Worm (Caenorhabditis elegans): Measurements from ENCODE around the gene iffb-1.

iffb-1 gene

ce11 chrIII:2313985-2314494 is at the start of gene iffb-1, which contains the start of gene fbxa-66:
Gene iffb-1, plus strand, starts transcription at chrIII:2314436.
Gene fbxa-66, minus strand, starts transcription at chrIII:2314035.
- TF ChIP-seq F13C5.2 (tag; optimal IDR thresholded peaks at IDR 0.05), result no peak
- TF ChIP-seq ets-7 (tag; optimal IDR thresholded peaks at IDR 0.05), result no peak
- no peak for TF ChIP-seq aly-1 (tag; optimal IDR thresholded peaks at IDR 0.05)

- no peak for TF ChIP-seq tbx-11 (GFP tag; IDR thresholded peaks at IDR 0.05)
- no peak for TF ChIP-seq hnd-1 (tag; optimal IDR thresholded peaks at IDR 0.05)
- TF ChIP-seq pes-1 (GFP tag; IDR thresholded peaks at IDR 0.05), result no peak
- no peak for TF ChIP-seq ama-1 (optimal IDR thresholded peaks at IDR 0.05)
- TF ChIP-seq ceh-13 (GFP tag; optimal IDR thresholded peaks at IDR 0.05), result no peak
- TF ChIP-seq F13C5.2 (tag; optimal IDR thresholded peaks at IDR 0.05), result no peak
- no peak for TF ChIP-seq hmg-4 (GFP tag; optimal IDR thresholded peaks at IDR 0.05)
- TF ChIP-seq ceh-36 (tag; optimal IDR thresholded peaks at IDR 0.05), result no peak
- no peak for TF ChIP-seq scrt-1 (GFP tag; IDR thresholded peaks at IDR 0.05)
- no peak for TF ChIP-seq tbx-37 (GFP tag; conservative IDR thresholded peaks at IDR 0.05)
- TF ChIP-seq B0310.2 (tag; optimal IDR thresholded peaks at IDR 0.05), result no peak
- no peak for TF ChIP-seq ets-7 (tag; optimal IDR thresholded peaks at IDR 0.05)
- TF ChIP-seq sea-1 (GFP tag; conservative IDR thresholded peaks at IDR 0.05), result no peak
- no peak for TF ChIP-seq aly-1 (tag; optimal IDR thresholded peaks at IDR 0.05)
- no peak for TF ChIP-seq tra-4 (tag; optimal IDR thresholded peaks at IDR 0.05)
- no peak for TF ChIP-seq hmbx-1 (tag; optimal IDR thresholded peaks at IDR 0.05)
Observed at ce11 chrIII:2265986-2266701, 48.1 kb upstream of the iffb-1 start, which contains the start of gene fbxa-9. Gene fbxa-9, plus strand, starts transcription at chrIII:2266651.

ce11 chrIII:2272075-2272474 is 42.2 kb upstream of the iffb-1 start, which contains the start of gene fbxa-48:
Gene fbxa-48, minus strand, starts transcription at chrIII:2272175.
- TF ChIP-seq tbx-11 (GFP tag; IDR thresholded peaks at IDR 0.05) (no peak), B0310.2 (tag; optimal IDR thresholded peaks at IDR 0.05) (no peak), hnd-1 (tag; optimal IDR thresholded peaks at IDR 0.05) (no peak), scrt-1 (GFP tag; IDR thresholded peaks at IDR 0.05) (no peak), sea-1 (GFP tag; conservative IDR thresholded peaks at IDR 0.05) (no peak)

ce11 chrIII:2272732-2273131 is 41.5 kb upstream of the iffb-1 start, which contains the start of gene fbxa-39:
Gene fbxa-39, plus strand, starts transcription at chrIII:2273032.
- no peak for TF ChIP-seq hmbx-1 (tag; optimal IDR thresholded peaks at IDR 0.05)
- no peak for TF ChIP-seq pes-1 (GFP tag; IDR thresholded peaks at IDR 0.05)
- TF ChIP-seq hmg-4 (GFP tag; optimal IDR thresholded peaks at IDR 0.05), result no peak
- no peak for TF ChIP-seq hnd-1 (tag; optimal IDR thresholded peaks at IDR 0.05)
- TF ChIP-seq F13C5.2 (tag; optimal IDR thresholded peaks at IDR 0.05), result no peak
- no peak for TF ChIP-seq ceh-36 (tag; optimal IDR thresholded peaks at IDR 0.05)
- no peak for TF ChIP-seq tbx-11 (GFP tag; IDR thresholded peaks at IDR 0.05)
- TF ChIP-seq ets-7 (tag; optimal IDR thresholded peaks at IDR 0.05), result no peak
- TF ChIP-seq ceh-13 (GFP tag; optimal IDR thresholded peaks at IDR 0.05), result no peak
- no peak for TF ChIP-seq tra-4 (tag; optimal IDR thresholded peaks at IDR 0.05)
- TF ChIP-seq B0310.2 (tag; optimal IDR thresholded peaks at IDR 0.05), result no peak
- no peak for TF ChIP-seq sea-1 (GFP tag; conservative IDR thresholded peaks at IDR 0.05)
- TF ChIP-seq tbx-37 (GFP tag; conservative IDR thresholded peaks at IDR 0.05), result no peak
- TF ChIP-seq flt-1 (GFP tag; IDR thresholded peaks at IDR 0.05), result no peak
- TF ChIP-seq aly-1 (tag; optimal IDR thresholded peaks at IDR 0.05), result no peak

ce11 chrIII:2276842-2277241 is 37.4 kb upstream of the iffb-1 start, which contains the start of gene Y54F10BM.21:
Gene Y54F10BM.21, plus strand, starts transcription at chrIII:2277142.
- TF ChIP-seq tbx-11 (GFP tag; IDR thresholded peaks at IDR 0.05) (no peak), B0310.2 (tag; optimal IDR thresholded peaks at IDR 0.05) (no peak), tra-4 (tag; optimal IDR thresholded peaks at IDR 0.05) (no peak), ceh-13 (GFP tag; optimal IDR thresholded peaks at IDR 0.05) (no peak), sea-1 (GFP tag; conservative IDR thresholded peaks at IDR 0.05) (no peak), F13C5.2 (tag; optimal IDR thresholded peaks at IDR 0.05) (no peak), ama-1 (optimal IDR thresholded peaks at IDR 0.05) (no peak), hmbx-1 (tag; optimal IDR thresholded peaks at IDR 0.05) (no peak), ets-7 (tag; optimal IDR thresholded peaks at IDR 0.05) (no peak), ceh-36 (tag; optimal IDR thresholded peaks at IDR 0.05) (no peak), scrt-1 (GFP tag; IDR thresholded peaks at IDR 0.05) (no peak)

ce11 chrIII:2279457-2279856 is 34.8 kb upstream of the iffb-1 start, which contains the start of gene Y54F10BM.23:
Gene Y54F10BM.23, minus strand, starts transcription at chrIII:2279557.
- TF ChIP-seq tbx-11 (GFP tag; IDR thresholded peaks at IDR 0.05), result no peak
- no peak for TF ChIP-seq sea-1 (GFP tag; conservative IDR thresholded peaks at IDR 0.05)
- TF ChIP-seq hmg-4 (GFP tag; optimal IDR thresholded peaks at IDR 0.05), result no peak

ce11 chrIII:2280569-2280968 is 33.7 kb upstream of the iffb-1 start, which contains the start of gene Y54F10BM.22:
Gene Y54F10BM.22, plus strand, starts transcription at chrIII:2280899.
- no peak for TF ChIP-seq sea-1 (GFP tag; conservative IDR thresholded peaks at IDR 0.05)
- no peak for TF ChIP-seq hmg-4 (GFP tag; optimal IDR thresholded peaks at IDR 0.05)
- TF ChIP-seq F13C5.2 (tag; optimal IDR thresholded peaks at IDR 0.05), result no peak
- no peak for TF ChIP-seq B0310.2 (tag; optimal IDR thresholded peaks at IDR 0.05)
- no peak for TF ChIP-seq scrt-1 (GFP tag; IDR thresholded peaks at IDR 0.05)
- TF ChIP-seq ama-1 (optimal IDR thresholded peaks at IDR 0.05), result no peak
- TF ChIP-seq ceh-36 (tag; optimal IDR thresholded peaks at IDR 0.05), result no peak
- no peak for TF ChIP-seq tbx-37 (GFP tag; conservative IDR thresholded peaks at IDR 0.05)
- TF ChIP-seq ceh-13 (GFP tag; optimal IDR thresholded peaks at IDR 0.05), result no peak
- no peak for TF ChIP-seq hnd-1 (tag; optimal IDR thresholded peaks at IDR 0.05)
- TF ChIP-seq tra-4 (tag; optimal IDR thresholded peaks at IDR 0.05), result no peak
- no peak for TF ChIP-seq aly-1 (tag; optimal IDR thresholded peaks at IDR 0.05)
- TF ChIP-seq hmbx-1 (tag; optimal IDR thresholded peaks at IDR 0.05), result no peak
- TF ChIP-seq tbx-11 (GFP tag; IDR thresholded peaks at IDR 0.05), result no peak
- TF ChIP-seq ets-7 (tag; optimal IDR thresholded peaks at IDR 0.05), result no peak
- TF ChIP-seq flt-1 (GFP tag; IDR thresholded peaks at IDR 0.05), result no peak
- TF ChIP-seq pes-1 (GFP tag; IDR thresholded peaks at IDR 0.05), result no peak
